Fruit fly (Drosophila melanogaster) whole organism, prepupa: ENCODE measurements around the gene e.

Source experiments
- CG11294 ChIP-seq: fragments of 200-800 bp; sonication (Bioruptor generic); IDR thresholded peaks from 2 replicates; pipeline ENCODE4 v1.3.6; 2022; ENCODE audit warnings: missing biosample characterization, missing genetic modification characterization
- CG15336 ChIP-seq: fragments of 200-800 bp; sonication (Bioruptor generic); IDR thresholded peaks from 2 replicates; pipeline ENCODE4 v1.3.6; 2022; ENCODE audit warnings: missing biosample characterization, missing genetic modification characterization
- CG1621 ChIP-seq: fragments of 200-800 bp; sonication (Bioruptor generic); optimal IDR thresholded peaks from 3 replicates; lab custom pipeline; 2018; ENCODE audit warnings: missing biosample characterization, mild to moderate bottlenecking, missing genetic modification characterization
- CG16779 ChIP-seq: fragments of 200-800 bp; sonication (Bioruptor generic); optimal IDR thresholded peaks from 3 replicates; lab custom pipeline; 2017; ENCODE audit warnings: missing biosample characterization, mild to moderate bottlenecking, missing genetic modification characterization
- CG31627 ChIP-seq: fragments of 200-800 bp; sonication (Bioruptor generic); optimal IDR thresholded peaks from 3 replicates; lab custom pipeline; 2016; ENCODE audit warnings: missing biosample characterization, missing genetic modification characterization
- CG32006 ChIP-seq: fragments of 200-800 bp; sonication (Bioruptor generic); optimal IDR thresholded peaks from 3 replicates; lab custom pipeline; 2017; ENCODE audit warnings: missing biosample characterization, mild to moderate bottlenecking, missing genetic modification characterization
- CG3919 ChIP-seq: fragments of 200-800 bp; sonication (Bioruptor generic); optimal IDR thresholded peaks from 3 replicates; lab custom pipeline; 2016; ENCODE audit warnings: missing biosample characterization, missing genetic modification characterization
- CG4318 ChIP-seq: fragments of 200-800 bp; sonication (Bioruptor generic); optimal IDR thresholded peaks from 3 replicates; lab custom pipeline; 2017; ENCODE audit warnings: missing biosample characterization, mild to moderate bottlenecking, missing genetic modification characterization
- CG6276 ChIP-seq: fragments of 200-800 bp; sonication (Bioruptor generic); optimal IDR thresholded peaks from 2 replicates; lab custom pipeline; 2017; ENCODE audit warnings: missing biosample characterization, mild to moderate bottlenecking, missing genetic modification characterization
- CG6808 ChIP-seq: fragments of 200-800 bp; sonication (Bioruptor generic); optimal IDR thresholded peaks from 3 replicates; lab custom pipeline; 2017; ENCODE audit warnings: missing biosample characterization, missing genetic modification characterization, mild to moderate bottlenecking, moderate library complexity, missing genetic modification reagents
- CG8119 ChIP-seq: fragments of 200-800 bp; sonication (Bioruptor generic); IDR thresholded peaks from 3 replicates; pipeline ENCODE4 v1.3.6; 2022; ENCODE audit warnings: missing biosample characterization, missing genetic modification characterization
- CG8319 ChIP-seq: fragments of 200-800 bp; sonication (Bioruptor generic); optimal IDR thresholded peaks from 3 replicates; lab custom pipeline; 2016; ENCODE audit warnings: missing biosample characterization, missing genetic modification characterization
- CG8632 ChIP-seq: fragments of 200-800 bp; sonication (Bioruptor generic); optimal IDR thresholded peaks from 3 replicates; lab custom pipeline; 2016; ENCODE audit warnings: missing biosample characterization, missing genetic modification characterization
- CG9139 ChIP-seq: fragments of 200-800 bp; sonication (Bioruptor generic); optimal IDR thresholded peaks from 3 replicates; lab custom pipeline; 2017; ENCODE audit warnings: missing biosample characterization, mild to moderate bottlenecking, missing genetic modification characterization
- Eip75B ChIP-seq: fragments of 200-800 bp; sonication (Bioruptor generic); optimal IDR thresholded peaks from 3 replicates; lab custom pipeline; 2016; ENCODE audit warnings: missing biosample characterization, missing genetic modification characterization
- Ets21C ChIP-seq: fragments of 200-800 bp; sonication (Bioruptor generic); optimal IDR thresholded peaks from 3 replicates; lab custom pipeline; 2016; ENCODE audit warnings: missing biosample characterization, missing genetic modification characterization
- Ets96B ChIP-seq: fragments of 200-800 bp; optimal IDR thresholded peaks from 2 replicates; lab custom pipeline; 2019; ENCODE audit warnings: missing biosample characterization, mild to moderate bottlenecking, missing genetic modification characterization, moderate library complexity
- Hr39 ChIP-seq: fragments of 200-800 bp; sonication (Bioruptor generic); optimal IDR thresholded peaks from 2 replicates; lab custom pipeline; 2016; ENCODE audit warnings: missing biosample characterization, missing genetic modification characterization
- Hr4 ChIP-seq: fragments of 200-800 bp; sonication (Bioruptor generic); optimal IDR thresholded peaks from 3 replicates; lab custom pipeline; 2016; ENCODE audit warnings: missing biosample characterization, missing genetic modification characterization
- OdsH ChIP-seq: fragments of 200-800 bp; sonication (Bioruptor generic); optimal IDR thresholded peaks from 3 replicates; lab custom pipeline; 2016; ENCODE audit warnings: missing biosample characterization, missing genetic modification characterization
- Smox ChIP-seq: fragments of 200-800 bp; sonication (Bioruptor generic); optimal IDR thresholded peaks from 3 replicates; lab custom pipeline; 2016; ENCODE audit warnings: missing biosample characterization, missing genetic modification characterization
- Sox14 ChIP-seq: fragments of 200-800 bp; sonication (Bioruptor generic); optimal IDR thresholded peaks from 3 replicates; lab custom pipeline; 2016; ENCODE audit warnings: missing biosample characterization, missing genetic modification characterization
- Sox15 ChIP-seq: fragments of 200-800 bp; sonication (Bioruptor generic); optimal IDR thresholded peaks from 3 replicates; lab custom pipeline; 2016; ENCODE audit warnings: missing biosample characterization, missing genetic modification characterization
- acj6 ChIP-seq: fragments of 200-800 bp; sonication (Bioruptor generic); optimal IDR thresholded peaks from 3 replicates; lab custom pipeline; 2016; ENCODE audit warnings: missing biosample characterization, missing genetic modification characterization
- cyc ChIP-seq: fragments of 200-800 bp; sonication (Bioruptor generic); optimal IDR thresholded peaks from 3 replicates; lab custom pipeline; 2016; ENCODE audit warnings: missing biosample characterization, missing genetic modification characterization
- dac ChIP-seq: fragments of 200-800 bp; sonication (Bioruptor generic); optimal IDR thresholded peaks from 2 replicates; lab custom pipeline; 2017; ENCODE audit warnings: missing biosample characterization, mild to moderate bottlenecking, missing genetic modification characterization
- esn ChIP-seq: fragments of 200-800 bp; sonication (Bioruptor generic); optimal IDR thresholded peaks from 2 replicates; lab custom pipeline; 2016; ENCODE audit warnings: missing biosample characterization, mild to moderate bottlenecking, missing genetic modification characterization, moderate library complexity
- fd59A ChIP-seq: fragments of 200-800 bp; sonication (Bioruptor generic); optimal IDR thresholded peaks from 2 replicates; lab custom pipeline; 2017; ENCODE audit warnings: missing biosample characterization, mild to moderate bottlenecking, missing genetic modification characterization, missing genetic modification reagents
- fkh ChIP-seq: fragments of 200-800 bp; sonication (Bioruptor generic); optimal IDR thresholded peaks from 3 replicates; lab custom pipeline; 2017; ENCODE audit warnings: missing biosample characterization, mild to moderate bottlenecking, missing genetic modification characterization, moderate library complexity
- lz ChIP-seq: fragments of 200-800 bp; sonication (Bioruptor generic); optimal IDR thresholded peaks from 3 replicates; lab custom pipeline; 2016; ENCODE audit warnings: missing biosample characterization, missing genetic modification characterization
- net ChIP-seq: fragments of 200-800 bp; sonication (Bioruptor generic); optimal IDR thresholded peaks from 3 replicates; lab custom pipeline; 2016; ENCODE audit warnings: missing biosample characterization, missing genetic modification characterization
- spab ChIP-seq: fragments of 200-800 bp; sonication (Bioruptor generic); optimal IDR thresholded peaks from 2 replicates; lab custom pipeline; 2017; ENCODE audit warnings: missing biosample characterization, mild to moderate bottlenecking, missing genetic modification characterization, missing genetic modification reagents
- topi ChIP-seq: fragments of 200-800 bp; sonication (Bioruptor generic); optimal IDR thresholded peaks from 3 replicates; lab custom pipeline; 2016; ENCODE audit warnings: missing biosample characterization, missing genetic modification characterization

Gene e

DNA sequence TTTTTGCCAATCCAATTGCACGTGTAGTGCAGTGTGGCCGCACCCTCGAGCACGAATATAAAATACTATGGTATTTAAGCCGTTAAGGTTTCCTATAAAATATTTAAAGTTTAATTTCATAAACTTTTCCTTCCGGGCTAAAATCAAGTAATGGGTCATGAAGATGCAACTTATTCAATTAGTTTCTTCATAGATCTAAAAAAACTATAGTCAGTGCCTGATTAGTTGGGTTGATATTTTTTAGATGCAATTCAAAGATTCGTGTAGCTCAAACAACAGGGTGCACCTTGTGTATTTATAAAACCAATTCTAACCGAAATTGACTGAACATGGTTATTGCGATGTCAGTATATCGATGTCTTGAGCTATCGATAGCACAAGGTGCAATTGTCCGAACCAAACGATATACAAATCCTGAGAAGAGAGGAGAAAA lies 18.2 kb downstream of the e start, which contains the start of the genes Smyd5 and Oga (continued):
- TF ChIP-seq Ets96B (tag; lab: Kevin White, UChicago), result no peak
- TF ChIP-seq CG16779 (tag; lab: Kevin White, UChicago), result no peak
- TF ChIP-seq CG8319 (GFP tag; lab: Kevin White, UChicago), result no peak
- no peak for TF ChIP-seq Sox15
- TF ChIP-seq Sox14, result peak; percentile 24
- TF ChIP-seq dac (GFP tag; lab: Kevin White, UChicago), result no peak
- no peak for TF ChIP-seq Ets21C (GFP tag; lab: Kevin White, UChicago)
- TF ChIP-seq Smox (GFP tag; lab: Kevin White, UChicago), result no peak
- TF ChIP-seq topi (GFP tag; lab: Kevin White, UChicago), result peak; percentile 30
- no peak for TF ChIP-seq cyc (GFP tag; lab: Kevin White, UChicago)
- TF ChIP-seq CG1621 (tag; lab: Kevin White, UChicago), result no peak
- TF ChIP-seq CG8632 (GFP tag; lab: Kevin White, UChicago), result no peak
- no peak for TF ChIP-seq CG32006 (GFP tag; lab: Kevin White, UChicago)

DNA sequence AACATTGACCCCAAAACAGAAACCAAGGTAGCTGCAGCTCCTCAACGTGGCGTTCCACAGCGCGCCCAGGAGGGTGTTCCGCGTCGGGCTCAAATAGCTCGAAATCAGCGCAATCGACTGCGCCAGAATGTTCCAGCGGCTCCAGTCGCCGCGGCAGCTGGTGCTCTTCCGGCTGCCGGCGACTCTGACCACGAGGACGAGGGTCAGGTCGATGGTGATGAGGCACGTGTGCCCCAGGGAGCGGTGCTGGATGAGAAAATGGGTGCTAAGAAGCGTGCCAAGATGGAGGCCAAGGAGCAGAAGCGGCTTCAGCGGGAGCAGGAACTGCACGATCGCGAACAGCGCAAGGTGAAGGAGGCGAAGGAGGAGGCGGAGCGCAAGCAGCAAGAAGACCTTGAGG lies 21.7 kb downstream of the e start:
- TF ChIP-seq CG3919 (GFP tag; lab: Kevin White, UChicago) (no peak), net (GFP tag; lab: Kevin White, UChicago) (no peak), Smox (GFP tag; lab: Kevin White, UChicago) (no peak), Ets21C (GFP tag; lab: Kevin White, UChicago) (no peak), topi (GFP tag; lab: Kevin White, UChicago) (no peak), spab (no peak), CG1621 (tag; lab: Kevin White, UChicago) (no peak), acj6 (GFP tag; lab: Kevin White, UChicago) (no peak), Ets96B (tag; lab: Kevin White, UChicago) (no peak), fkh (no peak)

DNA sequence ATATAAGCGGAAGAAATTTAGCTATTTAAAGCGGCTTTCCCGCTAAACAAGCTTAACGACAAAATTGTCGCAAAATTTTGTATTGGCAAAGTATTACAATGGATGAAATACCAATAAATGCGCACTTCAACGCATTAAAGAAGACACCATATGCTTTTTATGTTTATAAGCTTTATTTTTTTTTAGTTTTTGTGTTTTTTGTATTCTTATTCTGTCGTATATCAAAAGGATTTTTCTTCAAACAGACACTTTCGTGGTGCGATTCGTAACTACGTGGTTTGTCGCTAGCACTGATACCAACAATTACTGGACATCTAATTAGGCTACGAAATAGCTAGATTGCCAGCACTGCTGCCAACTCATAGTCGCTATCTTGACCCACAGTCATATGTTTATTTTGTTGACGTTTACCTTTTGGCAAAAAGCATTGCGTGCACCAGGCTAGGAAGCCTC lies 22.3 kb downstream of the e start, which contains the start of gene Ddrgk1:
Gene Ddrgk1, plus strand, starts transcription at position 387 of the 453 bp plus-strand sequence.
- TF ChIP-seq CG15336, result no peak
- no peak for TF ChIP-seq fd59A
- TF ChIP-seq Sox14, result peak; percentile 41
- peak; percentile 55 for TF ChIP-seq acj6 (GFP tag; lab: Kevin White, UChicago)
- TF ChIP-seq OdsH, result no peak
- no peak for TF ChIP-seq Eip75B (GFP tag; lab: Kevin White, UChicago)
- TF ChIP-seq CG11294, result 0 out of 2 replicates have a peak, but pooled peaks have one; percentile 6
- TF ChIP-seq cyc (GFP tag; lab: Kevin White, UChicago), result peak; percentile 20
- no peak for TF ChIP-seq CG6276 (GFP tag; lab: Kevin White, UChicago)
- TF ChIP-seq CG8319 (GFP tag; lab: Kevin White, UChicago), result no peak
- TF ChIP-seq lz, result peak; percentile 46
- TF ChIP-seq CG8119 (GFP tag; lab: Robert Waterston, UW), result no peak
- TF ChIP-seq CG9139, result no peak
- TF ChIP-seq CG32006 (GFP tag; lab: Kevin White, UChicago), result no peak
- TF ChIP-seq Ets21C (GFP tag; lab: Kevin White, UChicago), result no peak
- TF ChIP-seq esn, result peak; percentile 56
- peak; percentile 45 for TF ChIP-seq CG31627
- TF ChIP-seq CG4318, result no peak
- peak; percentile 15 for TF ChIP-seq topi (GFP tag; lab: Kevin White, UChicago)
- TF ChIP-seq CG16779 (tag; lab: Kevin White, UChicago), result no peak
- peak; percentile 77 for TF ChIP-seq fkh
- TF ChIP-seq Hr39, result peak; percentile 44
- TF ChIP-seq, all 60 proteins: peak for 10

DNA sequence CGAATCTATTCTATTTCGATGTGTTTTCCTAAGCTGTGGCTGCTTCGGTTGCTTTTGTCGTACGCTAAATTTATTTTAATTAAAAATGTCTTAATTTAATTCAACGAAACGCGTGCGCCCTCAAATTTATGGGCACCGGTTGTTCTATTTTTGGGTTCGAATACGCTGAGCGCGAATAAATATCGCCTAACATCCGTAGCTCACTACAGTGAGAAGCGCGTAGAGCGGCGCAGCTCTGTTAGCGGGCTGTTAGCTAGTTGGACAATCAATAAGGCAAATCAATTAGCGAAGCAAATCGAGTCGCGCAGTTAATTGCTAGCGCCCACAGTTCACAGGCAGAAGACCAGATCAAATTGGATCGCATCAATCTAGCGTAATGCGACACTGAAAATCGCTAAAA lies 26.9 kb downstream of the e start:
- TF ChIP-seq Ets96B (tag; lab: Kevin White, UChicago) (no peak), CG6808 (GFP tag; lab: Kevin White, UChicago) (no peak), CG4318 (no peak), Hr4 (GFP tag; lab: Kevin White, UChicago) (no peak), net (GFP tag; lab: Kevin White, UChicago) (no peak), CG32006 (GFP tag; lab: Kevin White, UChicago) (no peak), CG3919 (GFP tag; lab: Kevin White, UChicago) (no peak)
